Worm (Caenorhabditis elegans): ENCODE measurements around the gene dnsn-1.
A peak's percentile ranks its signal among the peaks of the same experiment; 100 is the strongest.

Gene dnsn-1

ce11 chrII:437279-437678 lies 26.5 kb upstream of the dnsn-1 start:
- TF ChIP-seq pax-1 (tag; optimal IDR thresholded peaks at IDR 0.05) (no peak), fax-1 (tag; optimal IDR thresholded peaks at IDR 0.05) (no peak), tbx-7 (tag; optimal IDR thresholded peaks at IDR 0.05) (no peak), zip-5 (tag; optimal IDR thresholded peaks at IDR 0.05) (no peak), pha-4 (tag; optimal IDR thresholded peaks at IDR 0.05) (no peak), hlh-8 (tag; optimal IDR thresholded peaks at IDR 0.05) (no peak), ceh-34 (tag; optimal IDR thresholded peaks at IDR 0.05) (no peak), T23F11.4 (GFP tag; optimal IDR thresholded peaks at IDR 0.05) (no peak), fkh-6 (tag; optimal IDR thresholded peaks at IDR 0.05) (no peak), pros-1 (tag; optimal IDR thresholded peaks at IDR 0.05) (no peak)

- TF ChIP-seq sox-4 (tag; optimal IDR thresholded peaks at IDR 0.05) (no peak), ceh-19 (GFP tag; optimal IDR thresholded peaks at IDR 0.05) (no peak), ref-2 (tag; optimal IDR thresholded peaks at IDR 0.05) (no peak), fkh-6 (tag; optimal IDR thresholded peaks at IDR 0.05) (no peak), ceh-24 (tag; optimal IDR thresholded peaks at IDR 0.05) (no peak), hlh-15 (tag; optimal IDR thresholded peaks at IDR 0.05) (no peak), ceh-18 (tag; optimal IDR thresholded peaks at IDR 0.05) (no peak), lin-11 (tag; optimal IDR thresholded peaks at IDR 0.05) (no peak), fkh-10 (GFP tag; optimal IDR thresholded peaks at IDR 0.05) (no peak), pha-2 (tag; optimal IDR thresholded peaks at IDR 0.05) (no peak), sdc-2 (tag; optimal IDR thresholded peaks at IDR 0.05) (no peak), ahr-1 (tag; optimal IDR thresholded peaks at IDR 0.05) (no peak)
These were observed 12.4 kb upstream of the dnsn-1 start, which contains the start of gene C24H12.8 for ce11 chrII:423086-423485. TSS of gene C24H12.8 (minus strand) at chrII:423186.

ce11 chrII:418782-419181 lies 8.1 kb upstream of the dnsn-1 start, which contains the start of gene C24H12.6:
TSS of gene C24H12.6 (minus strand) at chrII:418882.
- TF ChIP-seq pqm-1 (tag; optimal IDR thresholded peaks at IDR 0.05): no peak
- TF ChIP-seq sdc-2 (tag; optimal IDR thresholded peaks at IDR 0.05): no peak
- TF ChIP-seq C08G9.2 (tag; optimal IDR thresholded peaks at IDR 0.05): no peak
- TF ChIP-seq tbx-2 (tag; optimal IDR thresholded peaks at IDR 0.05): no peak
- no peak for TF ChIP-seq K09A11.1 (tag; optimal IDR thresholded peaks at IDR 0.05; ENCODE audit: insufficient read depth)
- no peak for TF ChIP-seq T23F11.4 (GFP tag; optimal IDR thresholded peaks at IDR 0.05)
- TF ChIP-seq zip-5 (tag; optimal IDR thresholded peaks at IDR 0.05): no peak
- no peak for TF ChIP-seq ceh-2 (tag; optimal IDR thresholded peaks at IDR 0.05)
- TF ChIP-seq F13H6.1 (tag; optimal IDR thresholded peaks at IDR 0.05): no peak
- no peak for TF ChIP-seq ceh-45 (GFP tag; IDR thresholded peaks at IDR 0.05)
- no peak for TF ChIP-seq ceh-31 (tag; optimal IDR thresholded peaks at IDR 0.05)
- no peak for TF ChIP-seq lin-11 (tag; optimal IDR thresholded peaks at IDR 0.05)
- TF ChIP-seq pag-3 (tag; optimal IDR thresholded peaks at IDR 0.05; ENCODE audit: borderline replicate concordance): no peak
- TF ChIP-seq ceh-48 (tag; optimal IDR thresholded peaks at IDR 0.05): no peak
- no peak for TF ChIP-seq sox-4 (tag; optimal IDR thresholded peaks at IDR 0.05)
- TF ChIP-seq lim-6 (tag; optimal IDR thresholded peaks at IDR 0.05): no peak

ce11 chrII:402435-402834 lies 8.3 kb downstream of the dnsn-1 start, which contains the start of gene clec-10:
TSS of gene clec-10 (plus strand) at chrII:402678.
- TF ChIP-seq fax-1 (tag; optimal IDR thresholded peaks at IDR 0.05) (no peak), gmeb-2 (tag; optimal IDR thresholded peaks at IDR 0.05) (no peak), ceh-19 (GFP tag; optimal IDR thresholded peaks at IDR 0.05) (no peak), pag-3 (tag; optimal IDR thresholded peaks at IDR 0.05; ENCODE audit: borderline replicate concordance) (no peak), pqm-1 (tag; optimal IDR thresholded peaks at IDR 0.05) (no peak)

- 0 out of 2 replicates have a peak, but pooled peaks have one; percentile 7 for TF ChIP-seq unc-3 (GFP tag; conservative IDR thresholded peaks at IDR 0.05)
- TF ChIP-seq unc-3 (tag; optimal IDR thresholded peaks at IDR 0.05): peak; percentile 63
- TF ChIP-seq nfya-1 (tag; optimal IDR thresholded peaks at IDR 0.05): peak; percentile 8
- peak; percentile 41 for TF ChIP-seq unc-42 (tag; optimal IDR thresholded peaks at IDR 0.05)
- peak; percentile 9 for TF ChIP-seq ceh-31 (tag; optimal IDR thresholded peaks at IDR 0.05)
- no peak for TF ChIP-seq pax-1 (tag; optimal IDR thresholded peaks at IDR 0.05)
These were observed 9.5 kb downstream of the dnsn-1 start for ce11 chrII:401211-401610.

Measured in whole organism, late embryonic.